Fruit fly (Drosophila melanogaster) whole organism, prepupa: Measurements from ENCODE around the gene GstZ1.

ENCODE experiments used
- CG10669 ChIP-seq: fragments of 200-800 bp; sonication (Bioruptor generic); optimal IDR thresholded peaks from 3 replicates; lab custom pipeline; 2018; ENCODE audit warnings: missing biosample characterization, mild to moderate bottlenecking, missing genetic modification characterization, moderate library complexity
- CG32006 ChIP-seq: fragments of 200-800 bp; sonication (Bioruptor generic); optimal IDR thresholded peaks from 3 replicates; lab custom pipeline; 2017; ENCODE audit warnings: missing biosample characterization, mild to moderate bottlenecking, missing genetic modification characterization
- CG6854 ChIP-seq: fragments of 200-800 bp; sonication (Bioruptor generic); optimal IDR thresholded peaks from 2 replicates; lab custom pipeline; 2017; ENCODE audit warnings: missing biosample characterization, mild to moderate bottlenecking, missing genetic modification characterization
- OdsH ChIP-seq: fragments of 200-800 bp; sonication (Bioruptor generic); optimal IDR thresholded peaks from 3 replicates; lab custom pipeline; 2016; ENCODE audit warnings: missing biosample characterization, missing genetic modification characterization
- esn ChIP-seq: fragments of 200-800 bp; sonication (Bioruptor generic); optimal IDR thresholded peaks from 2 replicates; lab custom pipeline; 2016; ENCODE audit warnings: missing biosample characterization, mild to moderate bottlenecking, missing genetic modification characterization, moderate library complexity
- spab ChIP-seq: fragments of 200-800 bp; sonication (Bioruptor generic); optimal IDR thresholded peaks from 2 replicates; lab custom pipeline; 2017; ENCODE audit warnings: missing biosample characterization, mild to moderate bottlenecking, missing genetic modification characterization, missing genetic modification reagents

dm6 chr3R:9418373-9419299 lies 37.7 kb downstream of the GstZ1 start:
- TF ChIP-seq esn (no peak), OdsH (GFP tag; lab: Kevin White, UChicago) (no peak), spab (GFP tag; lab: Kevin White, UChicago) (no peak), CG6854 (GFP tag; lab: Kevin White, UChicago) (no peak), CG32006 (no peak), CG10669 (GFP tag; lab: Kevin White, UChicago) (no peak)
